Worm (Caenorhabditis elegans) whole organism, midembryonic: Measurements from ENCODE around the gene msi-1.

Source experiments
- T22C8.4 ChIP-seq: fragments of 200-800 bp; sonication (Bioruptor generic); IDR thresholded peaks from 2 replicates; pipeline ENCODE4 v1.3.6; 2022; ENCODE audit warnings: missing genetic modification characterization, missing compliant biosample characterization
- cog-1 ChIP-seq: sonication (generic microtip); optimal IDR thresholded peaks from 2 replicates; lab custom pipeline; 2016; ENCODE audit warnings: missing genetic modification characterization, missing compliant biosample characterization
- flt-1 ChIP-seq: fragments of 200-800 bp; sonication (Bioruptor generic); IDR thresholded peaks from 2 replicates; pipeline ENCODE4 v1.3.6; 2022; ENCODE audit warnings: missing genetic modification characterization, missing compliant biosample characterization
- klf-2 ChIP-seq: fragments of 200-800 bp; sonication (Bioruptor generic); conservative IDR thresholded peaks from 2 replicates; pipeline ENCODE4 v1.3.6; 2022; ENCODE audit warnings: missing genetic modification reagents, missing genetic modification characterization, missing compliant biosample characterization
- ref-1 ChIP-seq: fragments of 200-800 bp; sonication (Bioruptor generic); conservative IDR thresholded peaks from 2 replicates; pipeline ENCODE4 v1.3.6; 2022; ENCODE audit warnings: missing genetic modification reagents, missing genetic modification characterization, missing compliant biosample characterization
- ztf-23 ChIP-seq: fragments of 200-800 bp; sonication (Bioruptor generic); IDR thresholded peaks from 2 replicates; pipeline ENCODE4 v1.3.6; 2022; ENCODE audit warnings: missing genetic modification reagents, missing genetic modification characterization, missing compliant biosample characterization

- TF ChIP-seq ztf-23, result no peak
- TF ChIP-seq klf-2 (GFP tag; lab: Robert Waterston, UW), result no peak
- no peak for TF ChIP-seq ref-1
- TF ChIP-seq cog-1 (tag; lab: Kevin White, UChicago), result no peak
- no peak for TF ChIP-seq T22C8.4 (GFP tag; lab: Robert Waterston, UW)
- TF ChIP-seq flt-1 (GFP tag; lab: Robert Waterston, UW), result no peak
Measured at ce11 chrIII:3926801-3927200, 49.4 kb downstream of the msi-1 start.
